Fruit fly (Drosophila melanogaster) whole organism, embryonic: ENCODE data around the gene dsx.

Experiments used
- CG12659 ChIP-seq: fragments of 200-800 bp; sonication (Bioruptor generic); optimal IDR thresholded peaks from 3 replicates; lab custom pipeline; 2017; ENCODE audit warnings: mild to moderate bottlenecking, missing biosample characterization, missing genetic modification reagents, missing genetic modification characterization
- CG13296 ChIP-seq: fragments of 200-800 bp; sonication (Bioruptor generic); optimal IDR thresholded peaks from 3 replicates; lab custom pipeline; 2018; ENCODE audit warnings: missing biosample characterization, mild to moderate bottlenecking, missing genetic modification characterization
- CG13424 ChIP-seq: fragments of 200-800 bp; sonication (Bioruptor generic); optimal IDR thresholded peaks from 2 replicates; lab custom pipeline; 2019; ENCODE audit warnings: missing biosample characterization, mild to moderate bottlenecking, missing genetic modification characterization, moderate library complexity
- CG13624 ChIP-seq: fragments of 200-800 bp; sonication (Bioruptor generic); optimal IDR thresholded peaks from 2 replicates; lab custom pipeline; 2016; ENCODE audit warnings: missing biosample characterization, missing genetic modification characterization
- CG13775 ChIP-seq: fragments of 200-800 bp; sonication (Bioruptor generic); optimal IDR thresholded peaks from 3 replicates; lab custom pipeline; 2017; ENCODE audit warnings: missing biosample characterization, mild to moderate bottlenecking, missing genetic modification characterization
- CG14710 ChIP-seq: fragments of 200-800 bp; sonication (Bioruptor generic); optimal IDR thresholded peaks from 3 replicates; lab custom pipeline; 2019; ENCODE audit warnings: missing biosample characterization, mild to moderate bottlenecking, missing genetic modification characterization, moderate library complexity
- CG15514 ChIP-seq: fragments of 200-800 bp; sonication (Bioruptor generic); optimal IDR thresholded peaks from 3 replicates; lab custom pipeline; 2017; ENCODE audit warnings: missing biosample characterization, missing genetic modification characterization, mild to moderate bottlenecking, moderate library complexity, missing genetic modification reagents
- CG15601 ChIP-seq: fragments of 200-800 bp; sonication (Bioruptor generic); optimal IDR thresholded peaks from 3 replicates; lab custom pipeline; 2019; ENCODE audit warnings: missing biosample characterization, mild to moderate bottlenecking, missing genetic modification characterization, moderate library complexity
- CG18262 ChIP-seq: fragments of 200-800 bp; optimal IDR thresholded peaks from 3 replicates; lab custom pipeline; 2019; ENCODE audit warnings: missing biosample characterization, mild to moderate bottlenecking, missing genetic modification characterization, moderate library complexity
- CG30020 ChIP-seq: fragments of 200-800 bp; optimal IDR thresholded peaks from 2 replicates; lab custom pipeline; 2019; ENCODE audit warnings: missing biosample characterization, mild to moderate bottlenecking, missing genetic modification characterization, moderate library complexity
- CG30403 ChIP-seq: fragments of 200-800 bp; sonication (Bioruptor generic); optimal IDR thresholded peaks from 3 replicates; lab custom pipeline; 2016; ENCODE audit warnings: missing biosample characterization, missing genetic modification characterization
- CG31365 ChIP-seq: fragments of 200-800 bp; sonication (Bioruptor generic); optimal IDR thresholded peaks from 2 replicates; lab custom pipeline; 2018; ENCODE audit warnings: missing biosample characterization, mild to moderate bottlenecking, missing genetic modification characterization
- CG31388 ChIP-seq: fragments of 200-800 bp; sonication (Bioruptor generic); optimal IDR thresholded peaks from 2 replicates; lab custom pipeline; 2016; ENCODE audit warnings: missing biosample characterization, missing genetic modification characterization
- CG32532 ChIP-seq: fragments of 200-800 bp; sonication (Bioruptor generic); IDR thresholded peaks from 2 replicates; pipeline ENCODE4 v1.3.6; 2022; ENCODE audit warnings: missing biosample characterization, missing genetic modification characterization
- CG3726 ChIP-seq: fragments of 200-800 bp; sonication (Bioruptor generic); IDR thresholded peaks from 3 replicates; pipeline ENCODE4, ENCODE4 v1.3.6; 2022; ENCODE audit warnings: missing biosample characterization, missing genetic modification characterization
- CG6254 ChIP-seq: fragments of 200-800 bp; sonication (Bioruptor generic); optimal IDR thresholded peaks from 3 replicates; lab custom pipeline; 2017; ENCODE audit warnings: mild to moderate bottlenecking, missing biosample characterization, missing genetic modification reagents, missing genetic modification characterization
- CG6272 ChIP-seq: fragments of 200-800 bp; sonication (Bioruptor generic); IDR thresholded peaks from 2 replicates; pipeline ENCODE4 v1.3.6; 2022; ENCODE audit warnings: missing biosample characterization, missing genetic modification characterization
- CG7556 ChIP-seq: fragments of 200-800 bp; sonication (Bioruptor generic); optimal IDR thresholded peaks from 2 replicates; lab custom pipeline; 2017; ENCODE audit warnings: missing biosample characterization, mild to moderate bottlenecking, missing genetic modification characterization
- CG8944 ChIP-seq: fragments of 200-800 bp; sonication (Bioruptor generic); optimal IDR thresholded peaks from 3 replicates; lab custom pipeline; 2016; ENCODE audit warnings: missing biosample characterization, missing genetic modification characterization
- CG9797 ChIP-seq: fragments of 200-800 bp; sonication (Bioruptor generic); optimal IDR thresholded peaks from 3 replicates; lab custom pipeline; 2018; ENCODE audit warnings: missing biosample characterization, mild to moderate bottlenecking, missing genetic modification characterization
- CG9876 ChIP-seq: fragments of 200-800 bp; sonication (Bioruptor generic); optimal IDR thresholded peaks from 2 replicates; lab custom pipeline; 2016; ENCODE audit warnings: missing biosample characterization, missing genetic modification characterization
- Dek ChIP-seq: fragments of 200-800 bp; sonication (Bioruptor generic); optimal IDR thresholded peaks from 3 replicates; lab custom pipeline; 2019; ENCODE audit warnings: missing biosample characterization, mild to moderate bottlenecking, missing genetic modification characterization, moderate library complexity
- Dp ChIP-seq: fragments of 200-800 bp; sonication (Bioruptor generic); optimal IDR thresholded peaks from 2 replicates; lab custom pipeline; 2018; ENCODE audit warnings: missing biosample characterization, mild to moderate bottlenecking, missing genetic modification characterization, moderate library complexity
- E2f1 ChIP-seq: fragments of 200-800 bp; sonication (Bioruptor generic); IDR thresholded peaks from 2 replicates; pipeline ENCODE4 v1.3.6; 2022; ENCODE audit warnings: missing biosample characterization, missing genetic modification characterization
- ERR ChIP-seq: fragments of 200-800 bp; sonication (Bioruptor generic); optimal IDR thresholded peaks from 2 replicates; lab custom pipeline; 2016; ENCODE audit warnings: missing biosample characterization, missing genetic modification characterization
- Elba2 ChIP-seq: fragments of 200-800 bp; sonication (Bioruptor generic); optimal IDR thresholded peaks from 3 replicates; lab custom pipeline; 2016; ENCODE audit warnings: missing biosample characterization, missing genetic modification characterization
- Ets97D ChIP-seq: fragments of 200-800 bp; sonication (Bioruptor generic); optimal IDR thresholded peaks from 3 replicates; lab custom pipeline; 2016; ENCODE audit warnings: missing biosample characterization, missing genetic modification characterization
- Hey ChIP-seq: fragments of 200-800 bp; sonication (Bioruptor generic); optimal IDR thresholded peaks from 3 replicates; lab custom pipeline; 2018; ENCODE audit warnings: missing biosample characterization, mild to moderate bottlenecking, missing genetic modification characterization
- Hr39 ChIP-seq: fragments of >200 bp; optimal IDR thresholded peaks from 2 replicates; lab custom pipeline; 2017
- NC2β ChIP-seq: fragments of 200-800 bp; sonication (Bioruptor generic); optimal IDR thresholded peaks from 2 replicates; lab custom pipeline; 2016; ENCODE audit warnings: missing biosample characterization, missing genetic modification characterization
- NFAT ChIP-seq: fragments of 200-800 bp; sonication (Bioruptor generic); IDR thresholded peaks from 2 replicates; pipeline ENCODE4 v1.3.6; 2022; ENCODE audit warnings: missing biosample characterization, missing genetic modification characterization
- NK7.1 ChIP-seq: fragments of 200-800 bp; sonication (Bioruptor generic); optimal IDR thresholded peaks from 3 replicates; lab custom pipeline; 2016; ENCODE audit warnings: missing biosample characterization, missing genetic modification characterization
- Sry-δ ChIP-seq: fragments of 200-800 bp; sonication (Bioruptor generic); optimal IDR thresholded peaks from 2 replicates; lab custom pipeline; 2016; ENCODE audit warnings: missing biosample characterization, missing genetic modification characterization
- Usf ChIP-seq: fragments of 200-800 bp; sonication (Bioruptor generic); optimal IDR thresholded peaks from 2 replicates; lab custom pipeline; 2017; ENCODE audit warnings: missing genotype, missing biosample characterization, missing genetic modification characterization
- YL-1 ChIP-seq: fragments of 200-800 bp; sonication (Bioruptor generic); optimal IDR thresholded peaks from 3 replicates; lab custom pipeline; 2017; ENCODE audit warnings: missing biosample characterization, mild to moderate bottlenecking, missing genetic modification characterization
- bowl ChIP-seq: fragments of 200-800 bp; sonication (Bioruptor generic); IDR thresholded peaks from 2 replicates; pipeline ENCODE4 v1.3.6; 2022; ENCODE audit warnings: missing biosample characterization, missing genetic modification characterization
- caup ChIP-seq: fragments of 200-800 bp; sonication (Bioruptor generic); optimal IDR thresholded peaks from 3 replicates; lab custom pipeline; 2017; ENCODE audit warnings: missing biosample characterization, mild to moderate bottlenecking, missing genetic modification characterization, moderate library complexity; ENCODE audit not compliant: severe bottlenecking
- ci ChIP-seq: fragments of 200-800 bp; sonication (Bioruptor generic); IDR thresholded peaks from 3 replicates; pipeline ENCODE4 v1.3.6; 2022; ENCODE audit warnings: missing biosample characterization, missing genetic modification characterization
- da ChIP-seq: fragments of 200-800 bp; sonication (Bioruptor generic); optimal IDR thresholded peaks from 2 replicates; lab custom pipeline; 2016; ENCODE audit warnings: missing biosample characterization, missing genetic modification characterization
- dpn ChIP-seq, 2 experiments: fragments of 200-800 bp; sonication (Bioruptor generic); optimal IDR thresholded peaks; 3 replicates each; lab custom pipeline; 2016; ENCODE audit warnings: missing biosample characterization in 2 of 2, missing genetic modification characterization in 2 of 2
- fu2 ChIP-seq: fragments of 200-800 bp; sonication (Bioruptor generic); optimal IDR thresholded peaks from 2 replicates; lab custom pipeline; 2016; ENCODE audit warnings: missing biosample characterization, missing genetic modification characterization
- gfzf ChIP-seq: fragments of 200-800 bp; sonication (Bioruptor generic); optimal IDR thresholded peaks from 2 replicates; lab custom pipeline; 2016; ENCODE audit warnings: missing biosample characterization, mild to moderate bottlenecking, missing genetic modification characterization, moderate library complexity
- lilli ChIP-seq: fragments of 200-800 bp; sonication (Bioruptor generic); optimal IDR thresholded peaks from 3 replicates; lab custom pipeline; 2016; ENCODE audit warnings: missing biosample characterization, missing genetic modification characterization
- maf-S ChIP-seq: fragments of 200-800 bp; sonication (Bioruptor generic); optimal IDR thresholded peaks from 2 replicates; lab custom pipeline; 2016; ENCODE audit warnings: missing biosample characterization, missing genetic modification characterization
- mam ChIP-seq: fragments of 200-800 bp; sonication (Bioruptor generic); optimal IDR thresholded peaks from 3 replicates; lab custom pipeline; 2016; ENCODE audit warnings: missing biosample characterization, missing genetic modification characterization
- nerfin-2 ChIP-seq: fragments of 200-800 bp; sonication (Bioruptor generic); IDR thresholded peaks from 2 replicates; pipeline ENCODE4 v1.3.6; 2022; ENCODE audit warnings: missing biosample characterization, missing genetic modification characterization; ENCODE audit not compliant: partially characterized antibody
- pzg ChIP-seq: fragments of 200-800 bp; sonication (Bioruptor generic); optimal IDR thresholded peaks from 3 replicates; lab custom pipeline; 2018; ENCODE audit warnings: missing biosample characterization, mild to moderate bottlenecking, missing genetic modification characterization, moderate library complexity
- salm ChIP-seq: fragments of 200-800 bp; sonication (Bioruptor generic); optimal IDR thresholded peaks from 2 replicates; lab custom pipeline; 2018; ENCODE audit warnings: missing biosample characterization, mild to moderate bottlenecking, missing genetic modification characterization
- sug ChIP-seq: fragments of 200-800 bp; optimal IDR thresholded peaks from 2 replicates; lab custom pipeline; 2019; ENCODE audit warnings: missing biosample characterization, mild to moderate bottlenecking, missing genetic modification characterization, moderate library complexity
- unc-4 ChIP-seq: fragments of 200-800 bp; sonication (Bioruptor generic); IDR thresholded peaks from 2 replicates; pipeline ENCODE4 v1.3.6; 2022; ENCODE audit warnings: missing biosample characterization, missing genetic modification characterization; ENCODE audit not compliant: partially characterized antibody
- z ChIP-seq: fragments of 200-800 bp; sonication (Bioruptor generic); IDR thresholded peaks from 3 replicates; pipeline ENCODE4 v1.3.6; 2022; ENCODE audit warnings: missing biosample characterization, missing genetic modification characterization

Gene dsx

dm6 chr3R:8009080-8009620 is 41.9 kb upstream of the dsx start, which contains the start of the genes CG11052 and CG3223 (continued):
- TF ChIP-seq Usf (GFP tag; lab: Kevin White, UChicago) (no peak), Dp (GFP tag; lab: Kevin White, UChicago) (peak; percentile 69), CG14710 (tag; lab: Kevin White, UChicago) (peak; percentile 45), CG6272 (GFP tag; lab: Robert Waterston, UW) (no peak), ci (GFP tag; lab: Robert Waterston, UW) (peak; percentile 58; the same call in 2 of the 3 replicates), CG6254 (GFP tag; lab: Kevin White, UChicago) (peak; percentile 100), CG15514 (GFP tag; lab: Kevin White, UChicago) (peak; percentile 99), CG13624 (GFP tag; lab: Kevin White, UChicago) (peak; percentile 37), caup (no peak), bowl (GFP tag; lab: Robert Waterston, UW) (no peak), ERR (GFP tag; lab: Kevin White, UChicago) (peak; percentile 47), CG30403 (GFP tag; lab: Kevin White, UChicago) (peak; percentile 16), NK7.1 (GFP tag; lab: Kevin White, UChicago) (no peak), Hr39 (no peak), CG3726 (GFP tag; lab: Robert Waterston, UW) (no peak), CG30020 (tag; lab: Kevin White, UChicago) (peak; percentile 85), Dek (tag; lab: Kevin White, UChicago) (no peak), CG13296 (peak; percentile 34), Sry-δ (GFP tag; lab: Kevin White, UChicago) (peak; percentile 63), NFAT (GFP tag; lab: Robert Waterston, UW) (no peak; the same call in 1 of the 2 replicates), Elba2 (GFP tag; lab: Kevin White, UChicago) (peak; percentile 94), Ets97D (GFP tag; lab: Kevin White, UChicago) (peak; percentile 72), CG9797 (no peak), CG18262 (tag; lab: Kevin White, UChicago) (peak; percentile 3), unc-4 (GFP tag; lab: Robert Waterston, UW) (peak; percentile 39; the same call in 1 of the 2 replicates), sug (tag; lab: Kevin White, UChicago) (peak; percentile 32), gfzf (GFP tag; lab: Kevin White, UChicago) (peak; percentile 49), CG8944 (GFP tag; lab: Kevin White, UChicago) (no peak), pzg (peak; percentile 72), CG13424 (tag; lab: Kevin White, UChicago) (peak; percentile 44), nerfin-2 (GFP tag; lab: Robert Waterston, UW) (no peak), YL-1 (GFP tag; lab: Kevin White, UChicago) (peak; percentile 55), CG15601 (peak; percentile 30), dpn (GFP tag; optimal IDR thresholded peaks at IDR 0.05; lab: Kevin White, UChicago) (peak in 1 of 2 experiments; percentile 21), fu2 (GFP tag; lab: Kevin White, UChicago) (peak; percentile 40), z (GFP tag; lab: Robert Waterston, UW) (no peak), CG9876 (GFP tag; lab: Kevin White, UChicago) (no peak), da (GFP tag; lab: Kevin White, UChicago) (no peak), Hey (tag; lab: Kevin White, UChicago) (no peak), CG12659 (GFP tag; lab: Kevin White, UChicago) (peak; percentile 64), maf-S (GFP tag; lab: Kevin White, UChicago) (no peak), CG32532 (GFP tag; lab: Robert Waterston, UW) (peak; percentile 16; the same call in 1 of the 2 replicates), salm (tag; lab: Kevin White, UChicago) (peak; percentile 11), E2f1 (GFP tag; lab: Robert Waterston, UW) (no peak), CG13775 (no peak), mam (GFP tag; lab: Kevin White, UChicago) (peak; percentile 8), NC2β (GFP tag; lab: Kevin White, UChicago) (no peak), lilli (GFP tag; lab: Kevin White, UChicago) (peak; percentile 25), CG7556 (GFP tag; lab: Kevin White, UChicago) (no peak), CG31365 (no peak), CG31388 (no peak)
